Fruit fly (Drosophila melanogaster) whole organism, embryonic: ENCODE data around the gene pnt.

Source experiments
- Atf-2 ChIP-seq: fragments of 200-800 bp; sonication (Bioruptor generic); optimal IDR thresholded peaks from 2 replicates; lab custom pipeline; 2016; ENCODE audit warnings: missing biosample characterization, missing genetic modification characterization
- Atf3 ChIP-seq: fragments of 200-800 bp; sonication (Bioruptor generic); optimal IDR thresholded peaks from 3 replicates; lab custom pipeline; 2016; ENCODE audit warnings: missing biosample characterization, missing genetic modification characterization
- Atf6 ChIP-seq: fragments of 200-800 bp; sonication (Bioruptor generic); IDR thresholded peaks from 2 replicates; pipeline ENCODE4 v1.3.6; 2022; ENCODE audit warnings: missing biosample characterization, missing genetic modification characterization
- C15 ChIP-seq: fragments of 200-800 bp; sonication (Bioruptor generic); IDR thresholded peaks from 3 replicates; pipeline ENCODE4 v1.3.6; 2022; ENCODE audit warnings: missing biosample characterization, missing genetic modification characterization
- CG10209 ChIP-seq: fragments of 200-800 bp; sonication (Bioruptor generic); optimal IDR thresholded peaks from 3 replicates; lab custom pipeline; 2017; ENCODE audit warnings: missing biosample characterization, mild to moderate bottlenecking, missing genetic modification characterization, missing genetic modification reagents
- CG11560 ChIP-seq: fragments of 200-800 bp; sonication (Bioruptor generic); IDR thresholded peaks from 3 replicates; pipeline ENCODE4 v1.3.6; 2022; ENCODE audit warnings: missing biosample characterization, missing genetic modification characterization
- CG12104 ChIP-seq: fragments of 200-800 bp; sonication (Bioruptor generic); optimal IDR thresholded peaks from 3 replicates; lab custom pipeline; 2016; ENCODE audit warnings: missing biosample characterization, missing genetic modification characterization
- CG12299 ChIP-seq: fragments of 200-800 bp; sonication (Bioruptor generic); optimal IDR thresholded peaks from 2 replicates; lab custom pipeline; 2018; ENCODE audit warnings: missing biosample characterization, mild to moderate bottlenecking, missing genetic modification characterization
- CG12659 ChIP-seq: fragments of 200-800 bp; sonication (Bioruptor generic); optimal IDR thresholded peaks from 3 replicates; lab custom pipeline; 2017; ENCODE audit warnings: mild to moderate bottlenecking, missing biosample characterization, missing genetic modification reagents, missing genetic modification characterization
- CG13775 ChIP-seq: fragments of 200-800 bp; sonication (Bioruptor generic); optimal IDR thresholded peaks from 3 replicates; lab custom pipeline; 2017; ENCODE audit warnings: missing biosample characterization, mild to moderate bottlenecking, missing genetic modification characterization
- CG13894 ChIP-seq: fragments of 200-800 bp; sonication (Bioruptor generic); optimal IDR thresholded peaks from 3 replicates; lab custom pipeline; 2018; ENCODE audit warnings: missing biosample characterization, mild to moderate bottlenecking, missing genetic modification characterization, moderate library complexity
- CG14667 ChIP-seq: fragments of 200-800 bp; sonication (Bioruptor generic); IDR thresholded peaks from 2 replicates; pipeline ENCODE4 v1.3.6; 2022; ENCODE audit warnings: missing biosample characterization, missing genetic modification characterization
- CG1529 ChIP-seq: fragments of 200-800 bp; sonication (Bioruptor generic); optimal IDR thresholded peaks from 3 replicates; lab custom pipeline; 2018; ENCODE audit warnings: missing biosample characterization, missing genetic modification characterization
- CG3065 ChIP-seq: fragments of 200-800 bp; sonication (Bioruptor generic); optimal IDR thresholded peaks from 2 replicates; lab custom pipeline; 2016; ENCODE audit warnings: missing biosample characterization, missing genetic modification characterization
- CG31365 ChIP-seq: fragments of 200-800 bp; sonication (Bioruptor generic); optimal IDR thresholded peaks from 2 replicates; lab custom pipeline; 2018; ENCODE audit warnings: missing biosample characterization, mild to moderate bottlenecking, missing genetic modification characterization
- CG3407 ChIP-seq: fragments of 200-800 bp; sonication (Bioruptor generic); optimal IDR thresholded peaks from 2 replicates; lab custom pipeline; 2018; ENCODE audit warnings: missing biosample characterization, mild to moderate bottlenecking, missing genetic modification characterization
- CG4707 ChIP-seq: fragments of 200-800 bp; sonication (Bioruptor generic); optimal IDR thresholded peaks from 2 replicates; lab custom pipeline; 2018; ENCODE audit warnings: missing biosample characterization, mild to moderate bottlenecking, missing genetic modification characterization, moderate library complexity
- CG6654 ChIP-seq: fragments of 200-800 bp; sonication (Bioruptor generic); optimal IDR thresholded peaks from 2 replicates; lab custom pipeline; 2017; ENCODE audit warnings: missing biosample characterization, mild to moderate bottlenecking, missing genetic modification characterization
- CG6813 ChIP-seq: fragments of 200-800 bp; sonication (Bioruptor generic); optimal IDR thresholded peaks from 2 replicates; lab custom pipeline; 2017; ENCODE audit warnings: missing biosample characterization, missing genetic modification characterization, mild to moderate bottlenecking, moderate library complexity, missing genetic modification reagents
- CG8388 ChIP-seq: fragments of 200-800 bp; sonication (Bioruptor generic); optimal IDR thresholded peaks from 2 replicates; lab custom pipeline; 2019; ENCODE audit warnings: missing biosample characterization, mild to moderate bottlenecking, missing genetic modification characterization, moderate library complexity
- CG8478 ChIP-seq: fragments of >200 bp; optimal IDR thresholded peaks from 2 replicates; lab custom pipeline; 2018
- CG9727 ChIP-seq: fragments of 200-800 bp; sonication (Bioruptor generic); optimal IDR thresholded peaks from 3 replicates; lab custom pipeline; 2017; ENCODE audit warnings: missing biosample characterization, mild to moderate bottlenecking, missing genetic modification characterization
- CG9876 ChIP-seq: fragments of 200-800 bp; sonication (Bioruptor generic); optimal IDR thresholded peaks from 2 replicates; lab custom pipeline; 2016; ENCODE audit warnings: missing biosample characterization, missing genetic modification characterization
- Camta ChIP-seq: fragments of 200-800 bp; sonication (Bioruptor generic); optimal IDR thresholded peaks from 2 replicates; lab custom pipeline; 2016; ENCODE audit warnings: missing biosample characterization, missing genetic modification characterization
- D19B ChIP-seq: fragments of 200-800 bp; sonication (Bioruptor generic); optimal IDR thresholded peaks from 2 replicates; lab custom pipeline; 2017; ENCODE audit warnings: missing biosample characterization, mild to moderate bottlenecking, missing genetic modification characterization
- Dad ChIP-seq: fragments of 200-800 bp; sonication (Bioruptor generic); optimal IDR thresholded peaks from 3 replicates; lab custom pipeline; 2016; ENCODE audit warnings: missing biosample characterization, missing genetic modification characterization
- Dp ChIP-seq: fragments of 200-800 bp; sonication (Bioruptor generic); optimal IDR thresholded peaks from 2 replicates; lab custom pipeline; 2018; ENCODE audit warnings: missing biosample characterization, mild to moderate bottlenecking, missing genetic modification characterization, moderate library complexity
- E2f1 ChIP-seq: fragments of 200-800 bp; sonication (Bioruptor generic); IDR thresholded peaks from 2 replicates; pipeline ENCODE4 v1.3.6; 2022; ENCODE audit warnings: missing biosample characterization, missing genetic modification characterization
- ERR ChIP-seq: fragments of 200-800 bp; sonication (Bioruptor generic); optimal IDR thresholded peaks from 2 replicates; lab custom pipeline; 2016; ENCODE audit warnings: missing biosample characterization, missing genetic modification characterization
- Hand ChIP-seq: fragments of 200-800 bp; sonication (Bioruptor generic); optimal IDR thresholded peaks from 2 replicates; lab custom pipeline; 2017; ENCODE audit warnings: mild to moderate bottlenecking, missing biosample characterization, missing genetic modification reagents, missing genetic modification characterization
- Mes4 ChIP-seq: fragments of 200-800 bp; sonication (Bioruptor generic); optimal IDR thresholded peaks from 2 replicates; lab custom pipeline; 2016; ENCODE audit warnings: missing biosample characterization, missing genetic modification characterization
- PHDP ChIP-seq: fragments of 200-800 bp; sonication (Bioruptor generic); optimal IDR thresholded peaks from 3 replicates; lab custom pipeline; 2018; ENCODE audit warnings: missing biosample characterization, mild to moderate bottlenecking, missing genetic modification characterization, moderate library complexity
- TFAM ChIP-seq: fragments of 200-800 bp; sonication (Bioruptor generic); optimal IDR thresholded peaks from 2 replicates; lab custom pipeline; 2017; ENCODE audit warnings: missing biosample characterization, missing genetic modification characterization, inconsistent platforms
- Tbp ChIP-seq: fragments of >200 bp; optimal IDR thresholded peaks from 2 replicates; lab custom pipeline; 2018; ENCODE audit warnings: missing biosample characterization, missing genetic modification characterization
- ara ChIP-seq: fragments of 200-800 bp; sonication (Bioruptor generic); IDR thresholded peaks from 2 replicates; pipeline ENCODE4 v1.3.6; 2022; ENCODE audit warnings: missing biosample characterization, missing genetic modification characterization
- bigmax ChIP-seq: fragments of 200-800 bp; sonication (Bioruptor generic); optimal IDR thresholded peaks from 2 replicates; lab custom pipeline; 2018; ENCODE audit warnings: missing biosample characterization, mild to moderate bottlenecking, missing genetic modification characterization
- cad ChIP-seq: fragments of >200 bp; optimal IDR thresholded peaks from 2 replicates; lab custom pipeline; 2017; ENCODE audit warnings: missing biosample characterization, missing genetic modification characterization
- cg ChIP-seq: fragments of 200-800 bp; sonication (Bioruptor generic); optimal IDR thresholded peaks from 3 replicates; lab custom pipeline; 2019; ENCODE audit warnings: missing biosample characterization, mild to moderate bottlenecking, missing genetic modification characterization, moderate library complexity
- chinmo ChIP-seq: fragments of 200-800 bp; sonication (Bioruptor generic); IDR thresholded peaks from 4 replicates; pipeline ENCODE4 v1.3.6; 2022; ENCODE audit warnings: missing biosample characterization, missing genetic modification characterization; ENCODE audit not compliant: partially characterized antibody
- da ChIP-seq: fragments of 200-800 bp; sonication (Bioruptor generic); optimal IDR thresholded peaks from 2 replicates; lab custom pipeline; 2016; ENCODE audit warnings: missing biosample characterization, missing genetic modification characterization
- dimm ChIP-seq: fragments of 200-800 bp; sonication (Bioruptor generic); IDR thresholded peaks from 2 replicates; pipeline ENCODE4 v1.3.6; 2022; ENCODE audit warnings: missing biosample characterization, missing genetic modification characterization
- hb ChIP-seq: fragments of 200-800 bp; sonication (Bioruptor generic); IDR thresholded peaks from 3 replicates; pipeline ENCODE4 v1.3.6; 2022; ENCODE audit warnings: missing biosample characterization, missing genetic modification characterization; ENCODE audit not compliant: partially characterized antibody
- peb ChIP-seq: fragments of 200-800 bp; sonication (Bioruptor generic); IDR thresholded peaks from 2 replicates; pipeline ENCODE4 v1.3.6; 2022; ENCODE audit warnings: missing biosample characterization, missing genetic modification characterization
- pfk ChIP-seq: fragments of 200-800 bp; sonication (Bioruptor generic); optimal IDR thresholded peaks from 2 replicates; lab custom pipeline; 2018; ENCODE audit warnings: missing biosample characterization, mild to moderate bottlenecking, missing genetic modification characterization, moderate library complexity
- prd ChIP-seq, 3 experiments: fragments of >200 bp in 2 of 3; fragments of 200-800 bp in 1 of 3; sonication (Bioruptor generic) in 1 of 3; optimal IDR thresholded peaks in 2 of 3; IDR thresholded peaks in 1 of 3; 2 replicates in 2 of 3; 3 replicates in 1 of 3; pipeline versions ENCODE4 v1.3.6 to Lab custom; 2017 to 2022; ENCODE audit warnings: missing biosample characterization in 1 of 3, missing genetic modification characterization in 1 of 3
- scrt ChIP-seq: fragments of 200-800 bp; sonication (Bioruptor generic); optimal IDR thresholded peaks from 2 replicates; lab custom pipeline; 2018; ENCODE audit warnings: missing biosample characterization, mild to moderate bottlenecking, missing genetic modification characterization, moderate library complexity
- sima ChIP-seq: fragments of 200-800 bp; sonication (Bioruptor generic); optimal IDR thresholded peaks from 2 replicates; lab custom pipeline; 2016; ENCODE audit warnings: missing biosample characterization, missing genetic modification characterization
- so ChIP-seq: fragments of 200-800 bp; sonication (Bioruptor generic); IDR thresholded peaks from 3 replicates; pipeline ENCODE4 v1.3.6; 2022; ENCODE audit warnings: missing biosample characterization, missing genetic modification characterization
- toy ChIP-seq: fragments of 200-800 bp; sonication (Bioruptor generic); IDR thresholded peaks from 2 replicates; pipeline ENCODE4 v1.3.6; 2022; ENCODE audit warnings: missing biosample characterization, missing genetic modification characterization
- unc-4 ChIP-seq: fragments of 200-800 bp; sonication (Bioruptor generic); IDR thresholded peaks from 2 replicates; pipeline ENCODE4 v1.3.6; 2022; ENCODE audit warnings: missing biosample characterization, missing genetic modification characterization; ENCODE audit not compliant: partially characterized antibody
- zfh2 ChIP-seq: fragments of 200-800 bp; sonication (Bioruptor generic); optimal IDR thresholded peaks from 2 replicates; lab custom pipeline; 2016; ENCODE audit warnings: missing biosample characterization, missing genetic modification characterization

pnt gene

DNA sequence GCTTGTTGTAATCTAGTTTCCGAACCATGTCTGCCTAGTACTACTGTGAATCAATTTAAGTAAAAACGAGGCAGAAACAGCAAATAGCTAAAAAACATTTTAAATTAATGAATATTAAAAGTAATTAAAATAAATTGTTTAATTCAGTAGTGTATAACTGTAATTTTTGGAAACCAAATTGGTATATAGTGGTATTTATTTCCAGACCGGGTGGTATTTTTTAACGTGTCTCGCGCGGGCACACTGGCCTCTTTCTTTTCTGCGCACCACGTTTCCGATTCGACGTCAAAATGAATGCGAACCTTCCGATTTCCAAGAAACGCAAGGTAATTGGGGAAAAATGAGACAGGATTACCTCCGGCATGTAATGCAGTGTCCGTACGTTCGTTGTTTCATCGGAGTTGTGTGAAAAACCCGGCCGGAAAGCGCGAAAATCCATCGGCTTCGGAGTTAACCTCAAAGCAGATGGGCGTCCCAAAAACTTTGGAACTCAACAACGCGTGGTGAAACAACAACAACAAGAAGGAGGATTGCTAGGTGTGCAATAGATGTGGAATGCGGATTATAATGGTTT, 12.7 kb upstream of the pnt start, which contains the start of gene RpS3 (continued):
- peak; percentile 27 for TF ChIP-seq scrt (GFP tag; lab: Kevin White, UChicago)
- no peak for TF ChIP-seq Atf3 (GFP tag; lab: Kevin White, UChicago)
- TF ChIP-seq C15: no peak
- TF ChIP-seq peb (GFP tag; lab: Robert Waterston, UW): no peak
- peak; percentile 18 for TF ChIP-seq CG12299 (tag; lab: Kevin White, UChicago)
- peak; percentile 12 for TF ChIP-seq pfk (GFP tag; lab: Kevin White, UChicago)
- TF ChIP-seq so: no peak
- TF ChIP-seq CG1529 (GFP tag; lab: Kevin White, UChicago): peak; percentile 13
- no peak for TF ChIP-seq cad
- no peak for TF ChIP-seq D19B
- TF ChIP-seq CG9876 (GFP tag; lab: Kevin White, UChicago): no peak
- no peak for TF ChIP-seq prd (optimal IDR thresholded peaks at IDR 0.05; lab: Kevin White, UChicago)
- no peak for TF ChIP-seq prd (GFP tag; IDR thresholded peaks at IDR 0.05; lab: Robert Waterston, UW)
- peak; percentile 30 for TF ChIP-seq CG13894
- TF ChIP-seq CG3065 (GFP tag; lab: Kevin White, UChicago): no peak
- TF ChIP-seq Tbp (GFP tag; lab: Kevin White, UChicago): peak; percentile 50
- no peak for TF ChIP-seq zfh2 (GFP tag; lab: Kevin White, UChicago)
- no peak for TF ChIP-seq toy (GFP tag; lab: Robert Waterston, UW)
- TF ChIP-seq bigmax (GFP tag; lab: Kevin White, UChicago): peak; percentile 99
- no peak for TF ChIP-seq CG10209 (GFP tag; lab: Kevin White, UChicago)
- no peak for TF ChIP-seq CG11560 (tag; lab: Robert Waterston, UW)
- TF ChIP-seq Camta (GFP tag; lab: Kevin White, UChicago): peak; percentile 1
- TF ChIP-seq CG6813 (GFP tag; lab: Kevin White, UChicago): no peak
- TF ChIP-seq Dp: peak; percentile 31
- peak; percentile 39 for TF ChIP-seq PHDP (tag; lab: Kevin White, UChicago)
- TF ChIP-seq CG13775 (GFP tag; lab: Kevin White, UChicago): peak; percentile 8
- TF ChIP-seq CG8388: peak; percentile 14
- no peak for TF ChIP-seq cg (GFP tag; lab: Kevin White, UChicago)
- TF ChIP-seq chinmo (GFP tag; lab: Robert Waterston, UW): no peak
- TF ChIP-seq CG14667 (GFP tag; lab: Robert Waterston, UW): no peak
- TF ChIP-seq Atf6 (GFP tag; lab: Robert Waterston, UW): no peak
- TF ChIP-seq dimm (GFP tag; lab: Robert Waterston, UW): no peak
- TF ChIP-seq CG31365 (tag; lab: Kevin White, UChicago): no peak
- TF ChIP-seq TFAM (GFP tag; lab: Kevin White, UChicago): no peak
- TF ChIP-seq Atf-2: no peak
- TF ChIP-seq CG12659 (GFP tag; lab: Kevin White, UChicago): peak; percentile 50
- TF ChIP-seq ERR (GFP tag; lab: Kevin White, UChicago): no peak
- no peak for TF ChIP-seq CG8478 (lab: Kevin White, UChicago)
- TF ChIP-seq CG6654 (GFP tag; lab: Kevin White, UChicago): no peak
- no peak for TF ChIP-seq Dad (GFP tag; lab: Kevin White, UChicago)
- no peak for TF ChIP-seq da (GFP tag; lab: Kevin White, UChicago)
- no peak for TF ChIP-seq CG4707 (GFP tag; lab: Kevin White, UChicago)
- TF ChIP-seq CG3407 (GFP tag; lab: Kevin White, UChicago): peak; percentile 3
- no peak for TF ChIP-seq E2f1 (GFP tag; lab: Robert Waterston, UW)
- TF ChIP-seq Hand (GFP tag; lab: Kevin White, UChicago): no peak
- no peak for TF ChIP-seq sima
- no peak for TF ChIP-seq Mes4 (GFP tag; lab: Kevin White, UChicago)
- no peak for TF ChIP-seq unc-4
- no peak for TF ChIP-seq hb (GFP tag; lab: Robert Waterston, UW)
- no peak for TF ChIP-seq CG12104 (GFP tag; lab: Kevin White, UChicago)
- TF ChIP-seq ara (GFP tag; lab: Robert Waterston, UW): no peak
- peak; percentile 32 for TF ChIP-seq CG9727 (GFP tag; lab: Kevin White, UChicago)
